Fruit fly (Drosophila melanogaster): ENCODE measurements around the gene CG11162.

CG11162 gene

DNA sequence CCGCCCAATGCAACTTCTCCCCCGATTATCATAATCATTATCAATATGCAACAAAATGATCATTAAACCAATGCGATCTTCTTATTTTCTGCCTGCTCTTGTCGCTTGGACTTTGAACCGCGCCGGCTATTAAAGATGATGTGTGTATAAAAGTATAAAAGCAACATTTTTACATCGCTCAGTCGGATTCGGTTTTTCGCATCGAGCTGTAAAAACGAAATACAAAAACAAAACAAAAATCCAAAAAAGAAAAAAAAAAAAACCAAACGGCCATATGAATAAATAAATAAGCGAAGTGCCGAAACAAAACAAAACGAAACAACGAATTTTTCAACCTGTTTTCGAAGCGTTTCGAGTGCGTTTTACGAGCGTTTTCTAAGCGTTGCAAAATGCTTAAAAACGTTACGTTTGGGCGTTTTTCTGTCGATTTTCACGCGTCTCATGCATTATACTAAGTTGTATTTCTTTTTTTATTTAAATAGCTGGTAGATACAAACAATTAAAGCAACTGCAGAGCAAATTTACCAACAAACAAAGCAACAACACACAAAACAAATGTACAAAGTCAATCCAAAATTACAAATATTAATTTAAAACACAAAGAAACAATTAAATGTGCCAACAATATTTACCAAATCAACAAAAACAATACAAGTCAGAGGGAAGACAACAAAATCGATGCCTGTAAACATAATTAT is 31.8 kb upstream of the CG11162 start (continued):
- peak; percentile 18 for TF ChIP-seq Lhr (GFP tag; optimal IDR thresholded peaks at IDR 0.05)
- TF ChIP-seq CG6813 (GFP tag; optimal IDR thresholded peaks at IDR 0.05) = peak; percentile 61
- TF ChIP-seq CG4707 (GFP tag; optimal IDR thresholded peaks at IDR 0.05) = peak; percentile 54
- peak; percentile 47 for TF ChIP-seq dmrt99B (tag; optimal IDR thresholded peaks at IDR 0.05)
- peak; percentile 40 for TF ChIP-seq Meics (GFP tag; optimal IDR thresholded peaks at IDR 0.05)
- TF ChIP-seq Fer1 (GFP tag; optimal IDR thresholded peaks at IDR 0.05) = peak; percentile 32
- TF ChIP-seq Blimp-1 (GFP tag; optimal IDR thresholded peaks at IDR 0.05) = peak; percentile 68
- no peak for TF ChIP-seq CG1024 (GFP tag; IDR thresholded peaks at IDR 0.05)
- no peak for TF ChIP-seq CG6765 (GFP tag; optimal IDR thresholded peaks at IDR 0.05)
- TF ChIP-seq CG7556 (GFP tag; optimal IDR thresholded peaks at IDR 0.05) = peak; percentile 21
- peak; percentile 26 for TF ChIP-seq caup (GFP tag; optimal IDR thresholded peaks at IDR 0.05; ENCODE audit: severe bottlenecking)
- TF ChIP-seq ewg (GFP tag; optimal IDR thresholded peaks at IDR 0.05) = peak; percentile 6
- TF ChIP-seq CG18619 (GFP tag; optimal IDR thresholded peaks at IDR 0.05) = no peak
- peak; percentile 16 for TF ChIP-seq grn (GFP tag; optimal IDR thresholded peaks at IDR 0.05)
- TF ChIP-seq CG7987 (GFP tag; optimal IDR thresholded peaks at IDR 0.05) = peak; percentile 22
- TF ChIP-seq CG4282 (GFP tag; optimal IDR thresholded peaks at IDR 0.05) = no peak
- TF ChIP-seq CG17359 (tag; optimal IDR thresholded peaks at IDR 0.05) = peak; percentile 63
- TF ChIP-seq CG17568 (GFP tag; optimal IDR thresholded peaks at IDR 0.05) = peak; percentile 63
- peak; percentile 12 for TF ChIP-seq CG10267 (tag; optimal IDR thresholded peaks at IDR 0.05)
- TF ChIP-seq grau (tag; optimal IDR thresholded peaks at IDR 0.05) = peak; percentile 23
- peak in 1 of 3 experiments; percentile 2 for TF ChIP-seq lola (GFP tag; optimal IDR thresholded peaks at IDR 0.05)
- 0 out of 2 replicates have a peak, but pooled peaks have one; percentile 22 for TF ChIP-seq CG4360 (GFP tag; IDR thresholded peaks at IDR 0.05)
- no peak for TF ChIP-seq CG3281 (GFP tag; optimal IDR thresholded peaks at IDR 0.05)
- peak; percentile 53 for TF ChIP-seq CG3407 (GFP tag; optimal IDR thresholded peaks at IDR 0.05)
- TF ChIP-seq CG1529 (GFP tag; optimal IDR thresholded peaks at IDR 0.05) = peak; percentile 25
- TF ChIP-seq unpg (GFP tag; optimal IDR thresholded peaks at IDR 0.05) = peak; percentile 56
- TF ChIP-seq Dref (GFP tag; IDR thresholded peaks at IDR 0.05) = no peak
- no peak for TF ChIP-seq CG5953 (GFP tag; IDR thresholded peaks at IDR 0.05)
- TF ChIP-seq CG7839 (tag; optimal IDR thresholded peaks at IDR 0.05) = peak; percentile 40
- TF ChIP-seq CG15601 (tag; optimal IDR thresholded peaks at IDR 0.05) = peak; percentile 10
- TF ChIP-seq YL-1 (GFP tag; optimal IDR thresholded peaks at IDR 0.05) = peak; percentile 1
- TF ChIP-seq Oli (tag; optimal IDR thresholded peaks at IDR 0.05) = peak; percentile 24

DNA sequence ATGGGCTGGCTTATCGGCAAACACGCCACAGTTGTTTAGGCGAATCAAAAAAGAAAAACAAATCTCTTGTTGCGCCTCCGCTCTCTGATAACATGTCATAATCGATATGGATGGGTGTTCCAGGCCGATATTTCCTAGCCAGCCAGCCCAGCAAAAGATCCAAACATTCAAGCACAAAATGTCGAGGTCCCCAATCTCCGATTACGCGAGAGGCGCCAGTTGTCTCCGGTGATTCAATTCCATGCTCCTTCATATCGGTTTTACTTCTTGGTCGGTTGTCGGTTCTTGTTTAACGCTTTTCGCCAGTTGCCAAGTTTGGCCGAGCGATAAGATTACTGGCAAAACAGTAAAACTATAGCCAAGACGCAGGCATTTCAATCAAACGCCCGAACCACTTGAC is 30.5 kb upstream of the CG11162 start:
- no peak for TF ChIP-seq jing (GFP tag; optimal IDR thresholded peaks at IDR 0.05)
- TF ChIP-seq CG18599 (GFP tag; optimal IDR thresholded peaks at IDR 0.05) = peak; percentile 19
- TF ChIP-seq Pdp1 (GFP tag; optimal IDR thresholded peaks at IDR 0.05) = peak in 1 of 2 experiments; percentile 11
- peak; percentile 48 for TF ChIP-seq Med (GFP tag)
- peak; percentile 90 for TF ChIP-seq exex (tag; optimal IDR thresholded peaks at IDR 0.05)
- TF ChIP-seq sug (tag; optimal IDR thresholded peaks at IDR 0.05) = peak; percentile 61
- TF ChIP-seq mirr (GFP tag; optimal IDR thresholded peaks at IDR 0.05) = peak; percentile 42
- TF ChIP-seq CG12155 (GFP tag; optimal IDR thresholded peaks at IDR 0.05) = no peak
- no peak for TF ChIP-seq CG11560 (tag; IDR thresholded peaks at IDR 0.05)
- TF ChIP-seq sens (GFP tag) = peak; percentile 21
- TF ChIP-seq aop (GFP tag; IDR thresholded peaks at IDR 0.05) = no peak
- peak; percentile 71 for TF ChIP-seq CG34376 (GFP tag; optimal IDR thresholded peaks at IDR 0.05)
